Worm (Caenorhabditis elegans) whole organism, midembryonic: ENCODE data around the gene elc-1.
"Not testable (repeated sequence)": the region's sequence is repeated elsewhere in the genome, so short reads cannot be mapped to it uniquely, and the experiment has no call there.

Experiments
- T22C8.4 ChIP-seq: fragments of 200-800 bp; sonication (Bioruptor generic); IDR thresholded peaks from 2 replicates; pipeline ENCODE4 v1.3.6; 2022; ENCODE audit warnings: missing genetic modification characterization, missing compliant biosample characterization
- cog-1 ChIP-seq: sonication (generic microtip); optimal IDR thresholded peaks from 2 replicates; lab custom pipeline; 2016; ENCODE audit warnings: missing genetic modification characterization, missing compliant biosample characterization
- flt-1 ChIP-seq: fragments of 200-800 bp; sonication (Bioruptor generic); IDR thresholded peaks from 2 replicates; pipeline ENCODE4 v1.3.6; 2022; ENCODE audit warnings: missing genetic modification characterization, missing compliant biosample characterization
- klf-2 ChIP-seq: fragments of 200-800 bp; sonication (Bioruptor generic); conservative IDR thresholded peaks from 2 replicates; pipeline ENCODE4 v1.3.6; 2022; ENCODE audit warnings: missing genetic modification reagents, missing genetic modification characterization, missing compliant biosample characterization
- med-1 ChIP-seq: sonication (generic microtip); optimal IDR thresholded peaks from 2 replicates; lab custom pipeline; 2017; ENCODE audit warnings: missing genetic modification characterization, mild to moderate bottlenecking, missing compliant biosample characterization, antibody characterized with exemption, missing genetic modification reagents; ENCODE audit not compliant: insufficient read depth
- ref-1 ChIP-seq: fragments of 200-800 bp; sonication (Bioruptor generic); conservative IDR thresholded peaks from 2 replicates; pipeline ENCODE4 v1.3.6; 2022; ENCODE audit warnings: missing genetic modification reagents, missing genetic modification characterization, missing compliant biosample characterization
- tab-1 ChIP-seq: fragments of 200-800 bp; sonication (Bioruptor generic); IDR thresholded peaks from 2 replicates; pipeline ENCODE4 v1.3.6; 2022; ENCODE audit warnings: missing genetic modification characterization, missing compliant biosample characterization
- ztf-23 ChIP-seq: fragments of 200-800 bp; sonication (Bioruptor generic); IDR thresholded peaks from 2 replicates; pipeline ENCODE4 v1.3.6; 2022; ENCODE audit warnings: missing genetic modification reagents, missing genetic modification characterization, missing compliant biosample characterization
- ztf-29 ChIP-seq: fragments of 200-800 bp; sonication (Bioruptor generic); IDR thresholded peaks from 2 replicates; pipeline ENCODE4 v1.3.6; 2022; ENCODE audit warnings: missing genetic modification reagents, missing genetic modification characterization, missing compliant biosample characterization

Gene elc-1

ce11 chrIII:1384694-1385093 is 32.3 kb downstream of the elc-1 start:
- no peak for TF ChIP-seq T22C8.4 (GFP tag; lab: Robert Waterston, UW)
- TF ChIP-seq ztf-23: no peak
- no peak for TF ChIP-seq cog-1 (tag; lab: Kevin White, UChicago)
- TF ChIP-seq klf-2 (GFP tag; lab: Robert Waterston, UW): no peak
- TF ChIP-seq ztf-29 (GFP tag; lab: Robert Waterston, UW): no peak
- TF ChIP-seq flt-1 (GFP tag; lab: Robert Waterston, UW): no peak
- TF ChIP-seq tab-1 (GFP tag; lab: Robert Waterston, UW): no peak
- no peak for TF ChIP-seq ref-1 (GFP tag; lab: Robert Waterston, UW)
- no peak for TF ChIP-seq med-1

DNA sequence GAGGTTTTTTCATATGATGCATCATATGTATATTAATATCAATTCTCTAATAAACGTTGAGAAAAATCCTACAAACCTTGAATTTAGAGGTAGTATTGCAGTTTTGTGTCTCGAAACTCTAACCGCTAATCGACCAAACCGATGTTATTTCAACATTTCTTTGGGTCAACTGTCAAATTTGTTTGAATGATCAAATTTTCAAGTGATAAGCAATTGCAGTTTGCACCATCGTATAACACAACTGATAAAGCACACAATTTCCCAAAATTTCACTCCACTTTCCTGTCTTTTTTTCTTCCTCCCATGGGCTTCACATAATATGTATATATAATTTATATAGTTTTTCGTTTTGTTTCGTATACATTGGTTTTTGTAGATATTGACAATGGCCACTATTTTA is 32.9 kb downstream of the elc-1 start, which contains the start of the genes fbxa-138 and Y82E9BR.5:
TSS of gene fbxa-138 (minus strand) at position 161 of the 400 bp plus-strand sequence.
TSS of gene Y82E9BR.5 (plus strand) at position 279 of the 400 bp plus-strand sequence.
- TF ChIP-seq cog-1 (tag; lab: Kevin White, UChicago) (no peak), med-1 (no peak)

DNA sequence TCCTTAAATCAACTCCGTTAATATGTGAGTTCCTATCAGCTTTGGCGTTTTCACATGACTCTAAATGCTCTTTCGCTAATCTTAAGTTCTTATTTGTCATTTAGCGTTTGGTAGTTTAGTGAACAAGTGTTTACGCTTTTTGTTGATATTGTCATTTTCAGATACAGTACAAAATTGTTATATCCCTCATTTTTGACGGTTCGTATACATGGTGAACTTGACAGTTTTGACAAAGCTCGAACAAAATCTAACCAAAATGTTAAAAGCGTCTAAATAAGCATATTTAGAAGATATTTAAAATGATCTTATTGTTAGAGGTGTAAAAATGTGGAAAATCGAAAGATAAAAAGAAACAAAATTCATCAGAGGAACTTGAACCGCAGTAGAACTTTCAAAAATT is 33.5 kb downstream of the elc-1 start:
- TF ChIP-seq ztf-23 (no peak), cog-1 (tag; lab: Kevin White, UChicago) (no peak), T22C8.4 (GFP tag; lab: Robert Waterston, UW) (no peak), ztf-29 (GFP tag; lab: Robert Waterston, UW) (no peak), ref-1 (GFP tag; lab: Robert Waterston, UW) (no peak), flt-1 (GFP tag; lab: Robert Waterston, UW) (no peak)

DNA sequence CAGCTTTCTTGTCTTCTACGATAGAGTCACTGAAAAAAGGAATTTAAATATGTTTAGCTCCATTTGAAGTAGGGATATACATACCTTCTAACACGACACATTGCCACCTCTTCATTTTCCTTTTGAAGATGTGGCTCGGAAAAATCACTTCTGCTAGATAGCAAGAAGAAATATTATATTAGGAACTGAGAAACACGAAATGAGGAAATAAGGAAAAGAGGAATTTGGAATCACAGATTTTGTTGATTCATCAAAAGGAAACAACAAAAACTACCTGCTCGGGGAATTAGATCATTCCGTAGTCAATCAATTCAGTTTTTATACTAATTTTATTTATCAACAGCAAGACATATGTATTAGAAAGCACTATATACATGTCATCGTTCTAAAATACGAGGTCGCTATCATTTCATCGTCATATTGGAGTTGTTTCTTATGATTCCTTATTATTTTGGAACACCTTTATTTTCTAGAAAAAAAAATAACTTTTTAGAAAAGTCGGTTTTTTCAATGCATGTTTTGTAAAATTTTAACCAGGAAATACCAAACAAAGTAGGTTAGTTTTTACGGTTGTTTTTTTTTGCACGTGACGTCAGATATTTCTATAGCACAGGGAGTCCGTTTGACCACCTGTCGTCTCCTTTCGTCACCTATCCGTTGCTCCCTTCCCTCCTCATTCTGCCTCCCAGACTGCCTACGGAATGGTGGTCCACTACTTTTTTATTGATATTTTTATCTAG is 36.3 kb downstream of the elc-1 start, which contains the start of the genes pals-21 and Y82E9BR.6:
TSS of gene pals-21 (minus strand) at position 101 of the 740 bp plus-strand sequence.
TSS of gene Y82E9BR.6 (plus strand) at position 690 of the 740 bp plus-strand sequence.
- TF ChIP-seq T22C8.4 (GFP tag; lab: Robert Waterston, UW) (no peak), tab-1 (GFP tag; lab: Robert Waterston, UW) (no peak), ref-1 (GFP tag; lab: Robert Waterston, UW) (no peak), cog-1 (tag; lab: Kevin White, UChicago) (no peak), ztf-23 (no peak), flt-1 (GFP tag; lab: Robert Waterston, UW) (no peak), med-1 (no peak), ztf-29 (GFP tag; lab: Robert Waterston, UW) (no peak), klf-2 (GFP tag; lab: Robert Waterston, UW) (no peak)

- not testable (repeated sequence) for TF ChIP-seq ztf-29 (GFP tag; lab: Robert Waterston, UW); klf-2 (GFP tag; lab: Robert Waterston, UW); med-1
Measured at ce11 chrIII:1377903-1378302, 39.1 kb downstream of the elc-1 start, which contains the start of gene pals-40. pals-40 (minus strand) TSS chrIII:1378003.

ce11 chrIII:1375491-1375890 is 41.5 kb downstream of the elc-1 start, which contains the start of gene Y82E9BR.10:
Y82E9BR.10 (minus strand) TSS chrIII:1375591.
- not testable (repeated sequence) for TF ChIP-seq ref-1 (GFP tag; lab: Robert Waterston, UW); flt-1 (GFP tag; lab: Robert Waterston, UW); cog-1 (tag; lab: Kevin White, UChicago)

ce11 chrIII:1374355-1374807 is 42.6 kb downstream of the elc-1 start, which contains the start of gene Y82E9BR.20:
Y82E9BR.20 (plus strand) TSS chrIII:1374405.
- TF ChIP-seq flt-1 (GFP tag; lab: Robert Waterston, UW) (no peak), T22C8.4 (GFP tag; lab: Robert Waterston, UW) (no peak), med-1 (no peak), klf-2 (GFP tag; lab: Robert Waterston, UW) (no peak), ref-1 (GFP tag; lab: Robert Waterston, UW) (no peak), ztf-23 (no peak), ztf-29 (GFP tag; lab: Robert Waterston, UW) (no peak), cog-1 (tag; lab: Kevin White, UChicago) (no peak), tab-1 (GFP tag; lab: Robert Waterston, UW) (no peak)

ce11 chrIII:1372563-1372962 is 44.4 kb downstream of the elc-1 start:
- TF ChIP-seq klf-2 (GFP tag; lab: Robert Waterston, UW) (no peak), ztf-29 (GFP tag; lab: Robert Waterston, UW) (no peak), tab-1 (GFP tag; lab: Robert Waterston, UW) (no peak), ref-1 (GFP tag; lab: Robert Waterston, UW) (no peak), T22C8.4 (GFP tag; lab: Robert Waterston, UW) (no peak), flt-1 (GFP tag; lab: Robert Waterston, UW) (no peak), med-1 (no peak), cog-1 (tag; lab: Kevin White, UChicago) (no peak), ztf-23 (no peak)
